Worm (Caenorhabditis elegans): ENCODE data around the gene F59A1.16.

DNA sequence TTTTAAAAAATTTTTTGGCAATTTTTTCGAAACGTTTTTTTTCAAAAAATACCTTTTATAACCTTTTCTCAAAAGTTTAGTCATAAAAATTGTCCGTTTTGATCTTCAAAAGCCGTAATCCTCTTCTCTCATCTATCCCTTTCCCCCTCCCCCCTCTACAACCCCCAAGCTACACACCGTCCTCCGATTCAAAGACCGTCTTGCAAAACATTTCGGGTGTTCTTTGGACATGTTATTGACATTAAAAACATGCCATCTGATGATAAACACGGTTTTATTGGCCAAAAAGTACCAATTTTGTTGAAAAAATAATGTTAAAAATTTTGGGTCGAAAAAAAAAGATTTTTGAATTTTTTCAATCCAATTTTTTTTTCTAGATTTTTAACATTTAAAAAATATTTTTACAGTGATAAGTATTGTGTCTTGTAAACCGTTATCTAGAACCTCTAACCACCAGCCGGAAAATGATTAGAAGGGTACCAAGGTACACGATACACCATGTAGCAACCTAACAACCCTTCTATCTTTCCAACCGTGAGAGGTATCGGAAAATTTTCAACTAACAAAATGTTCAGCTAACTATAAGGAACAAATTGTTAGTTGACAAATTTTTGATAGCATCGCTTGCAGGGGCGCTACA, 38.5 kb upstream of the F59A1.16 start:
- TF ChIP-seq flh-1 (GFP tag; optimal IDR thresholded peaks at IDR 0.05) (no peak), blmp-1 (tag; optimal IDR thresholded peaks at IDR 0.05) (no peak), elt-3 (tag; optimal IDR thresholded peaks at IDR 0.05) (no peak), pha-4 (tag; optimal IDR thresholded peaks at IDR 0.05) (no peak), sptf-1 (tag; optimal IDR thresholded peaks at IDR 0.05) (no peak), lsy-2 (tag; optimal IDR thresholded peaks at IDR 0.05) (no peak)
